Fruit fly (Drosophila melanogaster) S2 (cell line): ENCODE results near the gene Jhbp13.

Experiments used
- CG8478 ChIP-seq: fragments of >200 bp; optimal IDR thresholded peaks from 2 replicates; lab custom pipeline; 2018
- CTCF ChIP-seq, 2 experiments: fragments of >200 bp; optimal IDR thresholded peaks; 2 replicates each; lab custom pipeline; 2018

dm6 chr2L:13204151-13204550, 35.6 kb upstream of the Jhbp13 start:
- TF ChIP-seq CTCF (optimal IDR thresholded peaks at IDR 0.05; lab: Kevin White, UChicago), result no peak
- no peak for TF ChIP-seq CG8478 (lab: Kevin White, UChicago)
